Worm (Caenorhabditis elegans) whole organism, L4 larva: ENCODE results near the gene best-20.

Source experiments
- gei-8 ChIP-seq: fragments of 200-800 bp; sonication (Bioruptor generic); optimal IDR thresholded peaks from 2 replicates; lab custom pipeline; 2018; ENCODE audit warnings: mild to moderate bottlenecking, missing genetic modification characterization, missing compliant biosample characterization
- hlh-30 ChIP-seq: sonication (generic microtip); optimal IDR thresholded peaks from 2 replicates; lab custom pipeline; 2017; ENCODE audit warnings: antibody characterized with exemption, mild to moderate bottlenecking, missing genetic modification characterization, missing compliant biosample characterization; ENCODE audit not compliant: insufficient read depth
- tag-97 ChIP-seq: fragments of 200-800 bp; sonication (Bioruptor generic); IDR thresholded peaks from 2 replicates; pipeline ENCODE4 v1.3.6; 2022; ENCODE audit warnings: missing genetic modification characterization, missing compliant biosample characterization

- TF ChIP-seq tag-97 (GFP tag; lab: Robert Waterston, UW) (no peak), gei-8 (GFP tag; lab: Kevin White, UChicago) (no peak), hlh-30 (tag; lab: Kevin White, UChicago) (no peak)
Measured at ce11 chrIV:3741874-3742273, 14.1 kb upstream of the best-20 start.
